Fruit fly (Drosophila melanogaster) whole organism, embryonic: ENCODE measurements around the gene CG43338.

Experiments
- Aef1 ChIP-seq: fragments of 200-800 bp; sonication (Bioruptor generic); IDR thresholded peaks from 3 replicates; pipeline ENCODE4 v1.3.6; 2022; ENCODE audit warnings: missing biosample characterization, missing genetic modification characterization
- Awh ChIP-seq: fragments of 200-800 bp; sonication (Bioruptor generic); IDR thresholded peaks from 2 replicates; pipeline ENCODE4, ENCODE4 v1.3.6; 2022; ENCODE audit warnings: missing biosample characterization, missing genetic modification characterization
- B-H2 ChIP-seq: fragments of 200-800 bp; sonication (Bioruptor generic); optimal IDR thresholded peaks from 2 replicates; lab custom pipeline; 2018; ENCODE audit warnings: missing biosample characterization, mild to moderate bottlenecking, missing genetic modification characterization
- BEAF-32 ChIP-seq: fragments of 200-800 bp; sonication (Bioruptor generic); optimal IDR thresholded peaks from 3 replicates; lab custom pipeline; 2017; ENCODE audit warnings: missing biosample characterization, missing genetic modification characterization, mild to moderate bottlenecking, moderate library complexity, missing genetic modification reagents
- CG11398 ChIP-seq: fragments of 200-800 bp; sonication (Bioruptor generic); optimal IDR thresholded peaks from 2 replicates; lab custom pipeline; 2016; ENCODE audit warnings: missing biosample characterization, missing genetic modification characterization
- CG11560 ChIP-seq: fragments of 200-800 bp; sonication (Bioruptor generic); IDR thresholded peaks from 3 replicates; pipeline ENCODE4 v1.3.6; 2022; ENCODE audit warnings: missing biosample characterization, missing genetic modification characterization
- CG12104 ChIP-seq: fragments of 200-800 bp; sonication (Bioruptor generic); optimal IDR thresholded peaks from 3 replicates; lab custom pipeline; 2016; ENCODE audit warnings: missing biosample characterization, missing genetic modification characterization
- CG12299 ChIP-seq: fragments of 200-800 bp; sonication (Bioruptor generic); optimal IDR thresholded peaks from 2 replicates; lab custom pipeline; 2018; ENCODE audit warnings: missing biosample characterization, mild to moderate bottlenecking, missing genetic modification characterization
- CG12769 ChIP-seq: fragments of 200-800 bp; sonication (Bioruptor generic); optimal IDR thresholded peaks from 2 replicates; lab custom pipeline; 2019; ENCODE audit warnings: missing biosample characterization, mild to moderate bottlenecking, missing genetic modification characterization, moderate library complexity
- CG13424 ChIP-seq: fragments of 200-800 bp; sonication (Bioruptor generic); optimal IDR thresholded peaks from 2 replicates; lab custom pipeline; 2019; ENCODE audit warnings: missing biosample characterization, mild to moderate bottlenecking, missing genetic modification characterization, moderate library complexity
- CG13894 ChIP-seq: fragments of 200-800 bp; sonication (Bioruptor generic); optimal IDR thresholded peaks from 3 replicates; lab custom pipeline; 2018; ENCODE audit warnings: missing biosample characterization, mild to moderate bottlenecking, missing genetic modification characterization, moderate library complexity
- CG1529 ChIP-seq: fragments of 200-800 bp; sonication (Bioruptor generic); optimal IDR thresholded peaks from 3 replicates; lab custom pipeline; 2018; ENCODE audit warnings: missing biosample characterization, missing genetic modification characterization
- CG15479 ChIP-seq: fragments of 200-800 bp; sonication (Bioruptor generic); optimal IDR thresholded peaks from 3 replicates; lab custom pipeline; 2019; ENCODE audit warnings: missing biosample characterization, mild to moderate bottlenecking, missing genetic modification characterization, moderate library complexity
- CG18262 ChIP-seq: fragments of 200-800 bp; optimal IDR thresholded peaks from 3 replicates; lab custom pipeline; 2019; ENCODE audit warnings: missing biosample characterization, mild to moderate bottlenecking, missing genetic modification characterization, moderate library complexity
- CG1832 ChIP-seq: fragments of 200-800 bp; sonication (Bioruptor generic); optimal IDR thresholded peaks from 2 replicates; lab custom pipeline; 2017; ENCODE audit warnings: missing biosample characterization, mild to moderate bottlenecking, missing genetic modification characterization, inconsistent platforms
- CG2199 ChIP-seq: fragments of 200-800 bp; sonication (Bioruptor generic); IDR thresholded peaks from 3 replicates; pipeline ENCODE4 v1.3.6; 2022; ENCODE audit warnings: missing biosample characterization, missing genetic modification characterization
- CG30403 ChIP-seq: fragments of 200-800 bp; sonication (Bioruptor generic); optimal IDR thresholded peaks from 3 replicates; lab custom pipeline; 2016; ENCODE audit warnings: missing biosample characterization, missing genetic modification characterization
- CG30431 ChIP-seq: fragments of 200-800 bp; sonication (Bioruptor generic); optimal IDR thresholded peaks from 2 replicates; lab custom pipeline; 2017; ENCODE audit warnings: missing biosample characterization, missing genetic modification characterization
- CG3407 ChIP-seq: fragments of 200-800 bp; sonication (Bioruptor generic); optimal IDR thresholded peaks from 2 replicates; lab custom pipeline; 2018; ENCODE audit warnings: missing biosample characterization, mild to moderate bottlenecking, missing genetic modification characterization
- CG3995 ChIP-seq: fragments of 200-800 bp; sonication (Bioruptor generic); optimal IDR thresholded peaks from 3 replicates; lab custom pipeline; 2016; ENCODE audit warnings: missing biosample characterization, missing genetic modification characterization
- CG6272 ChIP-seq: fragments of 200-800 bp; sonication (Bioruptor generic); IDR thresholded peaks from 2 replicates; pipeline ENCODE4 v1.3.6; 2022; ENCODE audit warnings: missing biosample characterization, missing genetic modification characterization
- CG6689 ChIP-seq: fragments of 200-800 bp; sonication (Bioruptor generic); IDR thresholded peaks from 2 replicates; pipeline ENCODE4 v1.3.6; 2022; ENCODE audit warnings: missing biosample characterization, missing genetic modification characterization
- CG6813 ChIP-seq: fragments of 200-800 bp; sonication (Bioruptor generic); optimal IDR thresholded peaks from 2 replicates; lab custom pipeline; 2017; ENCODE audit warnings: missing biosample characterization, missing genetic modification characterization, mild to moderate bottlenecking, moderate library complexity, missing genetic modification reagents
- CG9437 ChIP-seq: fragments of 200-800 bp; sonication (Bioruptor generic); optimal IDR thresholded peaks from 2 replicates; lab custom pipeline; 2018; ENCODE audit warnings: missing biosample characterization, mild to moderate bottlenecking, missing genetic modification characterization
- CHES-1-like ChIP-seq: fragments of 200-800 bp; sonication (Bioruptor generic); optimal IDR thresholded peaks from 2 replicates; lab custom pipeline; 2016; ENCODE audit warnings: missing biosample characterization, missing genetic modification characterization
- Camta ChIP-seq: fragments of 200-800 bp; sonication (Bioruptor generic); optimal IDR thresholded peaks from 2 replicates; lab custom pipeline; 2016; ENCODE audit warnings: missing biosample characterization, missing genetic modification characterization
- Dfd ChIP-seq, 2 experiments: fragments of >200 bp; optimal IDR thresholded peaks; 2 replicates each; lab custom pipeline; 2017; ENCODE audit warnings: missing biosample characterization in 2 of 2, missing genetic modification characterization in 2 of 2
- Doc3 ChIP-seq: fragments of 200-800 bp; sonication (Bioruptor generic); IDR thresholded peaks from 3 replicates; pipeline ENCODE4 v1.3.6; 2022; ENCODE audit warnings: missing biosample characterization, missing genetic modification characterization; ENCODE audit not compliant: partially characterized antibody
- HLH4C ChIP-seq: fragments of 200-800 bp; sonication (Bioruptor generic); IDR thresholded peaks from 3 replicates; pipeline ENCODE4 v1.3.6; 2022; ENCODE audit warnings: missing biosample characterization, missing genetic modification characterization; ENCODE audit not compliant: partially characterized antibody
- Hey ChIP-seq: fragments of 200-800 bp; sonication (Bioruptor generic); optimal IDR thresholded peaks from 3 replicates; lab custom pipeline; 2018; ENCODE audit warnings: missing biosample characterization, mild to moderate bottlenecking, missing genetic modification characterization
- Hr3 ChIP-seq: fragments of 200-800 bp; sonication (Bioruptor generic); optimal IDR thresholded peaks from 3 replicates; lab custom pipeline; 2016; ENCODE audit warnings: missing biosample characterization, missing genetic modification characterization
- Jarid2 ChIP-seq: fragments of 200-800 bp; sonication (Bioruptor generic); optimal IDR thresholded peaks from 3 replicates; lab custom pipeline; 2017; ENCODE audit warnings: mild to moderate bottlenecking, missing biosample characterization, missing genetic modification reagents, missing genetic modification characterization
- Sin3A ChIP-seq: fragments of >200 bp; optimal IDR thresholded peaks from 2 replicates; lab custom pipeline; 2018
- ash1 ChIP-seq: fragments of 200-800 bp; sonication (Bioruptor generic); optimal IDR thresholded peaks from 2 replicates; lab custom pipeline; 2018; ENCODE audit warnings: missing biosample characterization, mild to moderate bottlenecking, missing genetic modification characterization
- bowl ChIP-seq: fragments of 200-800 bp; sonication (Bioruptor generic); IDR thresholded peaks from 2 replicates; pipeline ENCODE4 v1.3.6; 2022; ENCODE audit warnings: missing biosample characterization, missing genetic modification characterization
- chn ChIP-seq: fragments of 200-800 bp; sonication (Bioruptor generic); optimal IDR thresholded peaks from 2 replicates; lab custom pipeline; 2016; ENCODE audit warnings: missing biosample characterization, missing genetic modification characterization
- dan ChIP-seq: fragments of 200-800 bp; sonication (Bioruptor generic); IDR thresholded peaks from 2 replicates; pipeline ENCODE4 v1.3.6; 2022; ENCODE audit warnings: missing biosample characterization, missing genetic modification characterization
- dm ChIP-seq: fragments of 200-800 bp; sonication (Bioruptor generic); optimal IDR thresholded peaks from 3 replicates; lab custom pipeline; 2016; ENCODE audit warnings: missing biosample characterization, missing genetic modification characterization
- insv ChIP-seq, 2 experiments: fragments of 200-800 bp; sonication (Bioruptor generic); optimal IDR thresholded peaks; 3 replicates each; lab custom pipeline; 2016 to 2018; ENCODE audit warnings: missing biosample characterization in 2 of 2, missing genetic modification characterization in 2 of 2
- jigr1 ChIP-seq: fragments of 200-800 bp; sonication (Bioruptor generic); IDR thresholded peaks from 3 replicates; pipeline ENCODE4 v1.3.6; 2022; ENCODE audit warnings: missing biosample characterization, missing genetic modification characterization
- knrl ChIP-seq: fragments of 200-800 bp; sonication (Bioruptor generic); IDR thresholded peaks from 3 replicates; pipeline ENCODE4 v1.3.6; 2022; ENCODE audit warnings: missing biosample characterization, missing genetic modification characterization; ENCODE audit not compliant: partially characterized antibody
- luna ChIP-seq: fragments of 200-800 bp; sonication (Bioruptor generic); optimal IDR thresholded peaks from 2 replicates; lab custom pipeline; 2016; ENCODE audit warnings: missing biosample characterization, missing genetic modification characterization
- nom ChIP-seq: fragments of 200-800 bp; sonication (Bioruptor generic); optimal IDR thresholded peaks from 2 replicates; lab custom pipeline; 2017; ENCODE audit warnings: missing biosample characterization, missing genetic modification characterization, mild to moderate bottlenecking, moderate library complexity, missing genetic modification reagents
- org-1 ChIP-seq: fragments of 200-800 bp; sonication (Bioruptor generic); optimal IDR thresholded peaks from 2 replicates; lab custom pipeline; 2017; ENCODE audit warnings: missing biosample characterization, missing genetic modification characterization
- p53 ChIP-seq: fragments of 200-800 bp; sonication (Bioruptor generic); optimal IDR thresholded peaks from 2 replicates; lab custom pipeline; 2016; ENCODE audit warnings: missing biosample characterization, missing genetic modification characterization
- pum ChIP-seq: fragments of 200-800 bp; sonication (Bioruptor generic); optimal IDR thresholded peaks from 2 replicates; lab custom pipeline; 2016; ENCODE audit warnings: missing biosample characterization, missing genetic modification characterization
- unpg ChIP-seq: fragments of 200-800 bp; sonication (Bioruptor generic); optimal IDR thresholded peaks from 3 replicates; lab custom pipeline; 2018; ENCODE audit warnings: missing biosample characterization, mild to moderate bottlenecking, missing genetic modification characterization, moderate library complexity
- wek ChIP-seq: fragments of 200-800 bp; sonication (Bioruptor generic); optimal IDR thresholded peaks from 3 replicates; lab custom pipeline; 2018; ENCODE audit warnings: missing biosample characterization, mild to moderate bottlenecking, missing genetic modification characterization, moderate library complexity
- zen ChIP-seq: fragments of 200-800 bp; sonication (Bioruptor generic); optimal IDR thresholded peaks from 3 replicates; lab custom pipeline; 2018; ENCODE audit warnings: missing biosample characterization, mild to moderate bottlenecking, missing genetic modification characterization, moderate library complexity

Gene CG43338

DNA sequence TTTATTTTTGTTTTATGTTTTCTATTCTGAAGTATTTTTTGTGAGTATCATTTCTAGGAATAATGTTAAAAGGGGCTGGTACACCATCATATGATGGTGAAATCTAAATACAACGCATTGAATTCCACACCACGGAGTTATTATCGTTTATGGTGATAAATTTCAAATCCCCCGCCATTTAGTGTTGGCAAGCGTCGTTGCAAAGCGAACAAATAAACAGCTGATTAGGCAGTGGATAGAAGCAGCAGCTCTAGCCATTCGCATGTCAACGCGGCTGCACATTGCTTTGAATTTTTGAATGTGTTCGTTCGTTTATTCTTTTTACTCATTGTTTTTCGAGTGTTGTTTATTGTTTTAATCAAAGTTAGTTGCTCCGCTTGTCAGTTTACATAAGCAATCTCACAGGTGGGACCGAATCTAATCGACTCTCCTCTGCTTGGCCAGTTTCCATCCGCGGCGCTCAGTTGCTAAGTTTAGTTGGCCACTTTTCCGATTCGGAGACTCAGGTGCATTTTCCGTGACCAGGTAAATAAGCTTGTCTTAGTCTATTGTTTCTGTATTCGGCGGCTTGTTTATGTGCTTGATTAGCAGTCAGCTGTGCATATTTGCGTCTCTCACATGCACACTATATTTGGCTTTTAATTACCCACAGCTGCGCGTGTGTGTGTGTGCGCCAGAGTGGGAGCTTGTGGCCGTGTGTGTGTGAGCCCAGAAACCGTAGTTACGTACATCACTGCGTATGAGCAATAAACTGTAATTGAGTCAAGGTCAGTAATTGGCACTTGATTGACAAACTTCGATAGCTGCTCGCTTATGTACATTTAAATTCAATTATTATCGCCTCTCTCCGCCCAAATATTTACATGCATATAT is 6.1 kb upstream of the CG43338 start, which contains the start of the genes Mst36Fa and CG31751 (continued):
- TF ChIP-seq CG12769 (tag; lab: Kevin White, UChicago) (peak; percentile 89), CG2199 (GFP tag; lab: Robert Waterston, UW) (no peak), Aef1 (GFP tag; lab: Robert Waterston, UW) (no peak), Camta (GFP tag; lab: Kevin White, UChicago) (peak; percentile 84), unpg (peak; percentile 73), CG6813 (GFP tag; lab: Kevin White, UChicago) (peak; percentile 93), CG12299 (tag; lab: Kevin White, UChicago) (peak; percentile 74), CG30403 (GFP tag; lab: Kevin White, UChicago) (peak; percentile 44), knrl (GFP tag; lab: Robert Waterston, UW) (0 out of 3 replicates have a peak, but pooled peaks have one; percentile 39), pum (GFP tag; lab: Kevin White, UChicago) (peak; percentile 54), insv (GFP tag; optimal IDR thresholded peaks at IDR 0.05; lab: Kevin White, UChicago) (peak in 1 of 2 experiments; percentile 66), CG9437 (peak; percentile 19), CG3407 (GFP tag; lab: Kevin White, UChicago) (peak; percentile 92), HLH4C (GFP tag; lab: Robert Waterston, UW) (no peak), Awh (peak; percentile 88), nom (GFP tag; lab: Kevin White, UChicago) (no peak), CG1832 (no peak), dan (GFP tag; lab: Robert Waterston, UW) (no peak), CG13424 (tag; lab: Kevin White, UChicago) (peak; percentile 67), Dfd (GFP tag; optimal IDR thresholded peaks at IDR 0.05; lab: Kevin White, UChicago) (no peak), BEAF-32 (GFP tag; lab: Kevin White, UChicago) (peak; percentile 27), CG11560 (tag; lab: Robert Waterston, UW) (no peak), dm (GFP tag; lab: Kevin White, UChicago) (peak; percentile 47), CG6689 (GFP tag; lab: Robert Waterston, UW) (peak; percentile 40; the same call in 1 of the 2 replicates), zen (tag; lab: Kevin White, UChicago) (peak; percentile 6), org-1 (GFP tag; lab: Kevin White, UChicago) (peak; percentile 88), wek (GFP tag; lab: Kevin White, UChicago) (peak; percentile 88), Doc3 (GFP tag; lab: Robert Waterston, UW) (no peak), CG12104 (GFP tag; lab: Kevin White, UChicago) (peak; percentile 73), CG18262 (tag; lab: Kevin White, UChicago) (peak; percentile 57), ash1 (GFP tag; lab: Kevin White, UChicago) (peak; percentile 88), CG30431 (no peak), p53 (peak; percentile 63), CG3995 (peak; percentile 10), CG11398 (GFP tag; lab: Kevin White, UChicago) (peak; percentile 81), CG1529 (GFP tag; lab: Kevin White, UChicago) (peak; percentile 82), CHES-1-like (GFP tag; lab: Kevin White, UChicago) (peak; percentile 75), Jarid2 (GFP tag; lab: Kevin White, UChicago) (no peak), jigr1 (GFP tag; lab: Robert Waterston, UW) (no peak), B-H2 (GFP tag; lab: Kevin White, UChicago) (peak; percentile 40), Sin3A (peak; percentile 43), chn (peak; percentile 34), Hr3 (GFP tag; lab: Kevin White, UChicago) (peak; percentile 52), CG6272 (no peak), Hey (tag; lab: Kevin White, UChicago) (peak; percentile 88), CG15479 (GFP tag; lab: Kevin White, UChicago) (no peak), luna (GFP tag; lab: Kevin White, UChicago) (peak; percentile 63), bowl (GFP tag; lab: Robert Waterston, UW) (no peak), CG13894 (peak; percentile 68)
